Worm (Caenorhabditis elegans) whole organism, late embryonic: ENCODE data around the gene T27C5.12.

ENCODE experiments used
- C08G9.2 ChIP-seq: sonication (generic microtip); optimal IDR thresholded peaks from 2 replicates; lab custom pipeline; 2016; ENCODE audit warnings: mild to moderate bottlenecking, missing genetic modification characterization, moderate library complexity, missing compliant biosample characterization
- C38D4.7 ChIP-seq: fragments of 200-800 bp; sonication (Bioruptor generic); optimal IDR thresholded peaks from 2 replicates; lab custom pipeline; 2018; ENCODE audit warnings: mild to moderate bottlenecking, missing genetic modification characterization, moderate library complexity, missing compliant biosample characterization
- F13H6.1 ChIP-seq: sonication (generic microtip); optimal IDR thresholded peaks from 2 replicates; lab custom pipeline; 2016; ENCODE audit warnings: missing genetic modification characterization, missing compliant biosample characterization
- K02D7.2 ChIP-seq: sonication (generic microtip); optimal IDR thresholded peaks from 2 replicates; lab custom pipeline; 2017; ENCODE audit warnings: mild to moderate bottlenecking, missing genetic modification characterization, missing compliant biosample characterization
- T23F11.4 ChIP-seq: fragments of 200-800 bp; sonication (Bioruptor generic); optimal IDR thresholded peaks from 2 replicates; lab custom pipeline; 2018; ENCODE audit warnings: mild to moderate bottlenecking, missing genetic modification characterization, missing compliant biosample characterization
- Y22D7AL.16 ChIP-seq: sonication (generic microtip); optimal IDR thresholded peaks from 2 replicates; lab custom pipeline; 2016; ENCODE audit warnings: missing genetic modification characterization, missing compliant biosample characterization
- ahr-1 ChIP-seq: sonication (generic microtip); optimal IDR thresholded peaks from 2 replicates; lab custom pipeline; 2016; ENCODE audit warnings: missing genetic modification characterization, missing compliant biosample characterization
- ceh-19 ChIP-seq: fragments of 200-800 bp; sonication (Bioruptor generic); optimal IDR thresholded peaks from 2 replicates; lab custom pipeline; 2018; ENCODE audit warnings: mild to moderate bottlenecking, missing genetic modification characterization, missing compliant biosample characterization
- ceh-2 ChIP-seq: sonication (generic microtip); optimal IDR thresholded peaks from 2 replicates; lab custom pipeline; 2016; ENCODE audit warnings: missing genotype, missing genetic modification characterization, missing compliant biosample characterization
- ceh-22 ChIP-seq: sonication (generic microtip); optimal IDR thresholded peaks from 2 replicates; lab custom pipeline; 2017; ENCODE audit warnings: missing biosample characterization, missing genetic modification characterization
- ceh-30 ChIP-seq: fragments of 150-350 bp; optimal IDR thresholded peaks from 2 replicates; lab custom pipeline; 2014; ENCODE audit warnings: missing biosample characterization, missing genetic modification characterization
- ceh-31 ChIP-seq: sonication (generic microtip); optimal IDR thresholded peaks from 2 replicates; lab custom pipeline; 2016; ENCODE audit warnings: missing genetic modification characterization, missing compliant biosample characterization
- ceh-34 ChIP-seq: sonication (generic microtip); optimal IDR thresholded peaks from 2 replicates; lab custom pipeline; 2016; ENCODE audit warnings: mild to moderate bottlenecking, missing genetic modification characterization, missing compliant biosample characterization
- ceh-45 ChIP-seq: fragments of 200-800 bp; sonication (Bioruptor generic); IDR thresholded peaks from 2 replicates; pipeline ENCODE4 v1.3.6; 2022; ENCODE audit warnings: missing genetic modification reagents, missing genetic modification characterization, missing compliant biosample characterization
- ceh-48 ChIP-seq: sonication (generic microtip); optimal IDR thresholded peaks from 2 replicates; lab custom pipeline; 2016; ENCODE audit warnings: missing genetic modification characterization, inconsistent platforms, missing compliant biosample characterization
- ceh-6 ChIP-seq: fragments of 200-800 bp; sonication (Bioruptor generic); optimal IDR thresholded peaks from 2 replicates; lab custom pipeline; 2018; ENCODE audit warnings: mild to moderate bottlenecking, missing genetic modification characterization, missing compliant biosample characterization
- ceh-9 ChIP-seq: sonication (generic microtip); optimal IDR thresholded peaks from 2 replicates; lab custom pipeline; 2016; ENCODE audit warnings: mild to moderate bottlenecking, missing genetic modification characterization, inconsistent platforms, missing compliant biosample characterization
- eyg-1 ChIP-seq: sonication (generic microtip); optimal IDR thresholded peaks from 2 replicates; lab custom pipeline; 2016; ENCODE audit warnings: missing genotype, missing genetic modification characterization, missing compliant biosample characterization
- fax-1 ChIP-seq: sonication (generic microtip); optimal IDR thresholded peaks from 2 replicates; lab custom pipeline; 2016; ENCODE audit warnings: missing genotype, missing genetic modification characterization, missing compliant biosample characterization
- gmeb-2 ChIP-seq: sonication (generic microtip); optimal IDR thresholded peaks from 2 replicates; lab custom pipeline; 2016; ENCODE audit warnings: missing genetic modification characterization, inconsistent platforms, missing compliant biosample characterization
- hlh-13 ChIP-seq: fragments of 200-800 bp; sonication (Bioruptor generic); optimal IDR thresholded peaks from 2 replicates; lab custom pipeline; 2018; ENCODE audit warnings: mild to moderate bottlenecking, missing genetic modification characterization, missing compliant biosample characterization
- hlh-15 ChIP-seq: sonication (generic microtip); optimal IDR thresholded peaks from 2 replicates; lab custom pipeline; 2016; ENCODE audit warnings: missing genetic modification characterization, missing compliant biosample characterization
- hlh-6 ChIP-seq: sonication (generic microtip); optimal IDR thresholded peaks from 2 replicates; lab custom pipeline; 2016; ENCODE audit warnings: missing genotype, missing genetic modification characterization, missing compliant biosample characterization
- hlh-8 ChIP-seq: sonication (generic microtip); optimal IDR thresholded peaks from 2 replicates; lab custom pipeline; 2016; ENCODE audit warnings: missing genotype, missing genetic modification characterization, missing compliant biosample characterization
- lim-6 ChIP-seq: sonication (generic microtip); optimal IDR thresholded peaks from 2 replicates; lab custom pipeline; 2016; ENCODE audit warnings: missing genetic modification characterization, missing compliant biosample characterization
- lin-11 ChIP-seq: fragments of 200-800 bp; sonication (Bioruptor generic); optimal IDR thresholded peaks from 2 replicates; lab custom pipeline; 2018; ENCODE audit warnings: mild to moderate bottlenecking, missing genetic modification characterization, missing compliant biosample characterization
- nfya-1 ChIP-seq: sonication (generic microtip); optimal IDR thresholded peaks from 2 replicates; lab custom pipeline; 2017; ENCODE audit warnings: missing genetic modification characterization, mild to moderate bottlenecking, missing compliant biosample characterization, antibody characterized with exemption, moderate library complexity
- nhr-11 ChIP-seq: fragments of 150-350 bp; optimal IDR thresholded peaks from 2 replicates; lab custom pipeline; 2014; ENCODE audit warnings: missing biosample characterization, missing genetic modification characterization
- odd-2 ChIP-seq: sonication (generic microtip); optimal IDR thresholded peaks from 2 replicates; lab custom pipeline; 2017; ENCODE audit warnings: antibody characterized with exemption, mild to moderate bottlenecking, missing genetic modification characterization, missing compliant biosample characterization
- pag-3 ChIP-seq: sonication (generic microtip); optimal IDR thresholded peaks from 2 replicates; lab custom pipeline; 2016; ENCODE audit warnings: missing compliant biosample characterization, missing genetic modification characterization, borderline replicate concordance
- pros-1 ChIP-seq: fragments of 150-350 bp; optimal IDR thresholded peaks from 2 replicates; lab custom pipeline; 2014; ENCODE audit warnings: missing biosample characterization, missing genetic modification reagents, missing genetic modification characterization
- ref-2 ChIP-seq: sonication (generic microtip); optimal IDR thresholded peaks from 2 replicates; lab custom pipeline; 2016; ENCODE audit warnings: missing genetic modification characterization, missing compliant biosample characterization
- sdc-2 ChIP-seq: sonication (generic microtip); optimal IDR thresholded peaks from 2 replicates; lab custom pipeline; 2016; ENCODE audit warnings: missing genotype, missing genetic modification characterization, missing compliant biosample characterization
- tbx-7 ChIP-seq: sonication (generic microtip); optimal IDR thresholded peaks from 2 replicates; lab custom pipeline; 2016; ENCODE audit warnings: missing genotype, missing genetic modification characterization, missing compliant biosample characterization
- unc-55 ChIP-seq: sonication (generic microtip); optimal IDR thresholded peaks from 2 replicates; lab custom pipeline; 2017; ENCODE audit warnings: missing biosample characterization, missing genetic modification reagents, missing genetic modification characterization
- unc-86 ChIP-seq: sonication (generic microtip); optimal IDR thresholded peaks from 2 replicates; lab custom pipeline; 2016; ENCODE audit warnings: missing genetic modification characterization, missing compliant biosample characterization
- ztf-16 ChIP-seq: sonication (generic microtip); optimal IDR thresholded peaks from 2 replicates; lab custom pipeline; 2017; ENCODE audit warnings: missing genetic modification characterization, missing compliant biosample characterization

Gene T27C5.12

DNA sequence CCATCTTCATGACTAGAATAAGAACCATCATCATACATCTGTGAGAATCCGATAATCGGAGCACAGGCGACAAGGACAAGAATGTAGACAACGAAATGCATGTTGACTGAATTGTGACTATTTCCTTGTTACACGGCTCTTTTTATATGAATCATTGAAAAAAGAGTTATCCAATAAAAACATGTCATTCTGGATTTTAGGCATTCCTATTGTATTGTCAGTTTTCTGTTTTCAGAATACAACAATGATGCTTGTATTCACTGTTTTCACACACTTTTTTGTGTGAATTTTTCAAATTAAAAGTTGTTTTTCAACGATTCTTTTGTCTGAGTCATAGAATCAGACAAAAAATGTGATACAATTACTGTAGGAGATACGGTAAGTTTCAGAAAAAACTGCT is 21.4 kb downstream of the T27C5.12 start, which contains the start of gene F20E11.18:
TSS of gene F20E11.18 (minus strand) at position 101 of the 400 bp plus-strand sequence.
- TF ChIP-seq ceh-34 (tag; lab: Kevin White, UChicago) (no peak), ceh-45 (GFP tag; lab: Robert Waterston, UW) (no peak), ceh-9 (tag; lab: Kevin White, UChicago) (no peak), nhr-11 (tag; lab: Kevin White, UChicago) (no peak), ceh-19 (GFP tag; lab: Kevin White, UChicago) (no peak), hlh-6 (tag; lab: Kevin White, UChicago) (no peak), ceh-6 (GFP tag; lab: Kevin White, UChicago) (no peak), sdc-2 (tag; lab: Kevin White, UChicago) (no peak), odd-2 (tag; lab: Kevin White, UChicago) (no peak), eyg-1 (tag; lab: Kevin White, UChicago) (no peak), K02D7.2 (tag; lab: Kevin White, UChicago) (no peak), gmeb-2 (tag; lab: Kevin White, UChicago) (no peak), Y22D7AL.16 (tag; lab: Kevin White, UChicago) (no peak), ahr-1 (tag; lab: Kevin White, UChicago) (no peak), F13H6.1 (tag; lab: Kevin White, UChicago) (no peak), unc-86 (no peak), pag-3 (tag; lab: Kevin White, UChicago) (no peak), ceh-2 (no peak), hlh-8 (tag; lab: Kevin White, UChicago) (no peak)

DNA sequence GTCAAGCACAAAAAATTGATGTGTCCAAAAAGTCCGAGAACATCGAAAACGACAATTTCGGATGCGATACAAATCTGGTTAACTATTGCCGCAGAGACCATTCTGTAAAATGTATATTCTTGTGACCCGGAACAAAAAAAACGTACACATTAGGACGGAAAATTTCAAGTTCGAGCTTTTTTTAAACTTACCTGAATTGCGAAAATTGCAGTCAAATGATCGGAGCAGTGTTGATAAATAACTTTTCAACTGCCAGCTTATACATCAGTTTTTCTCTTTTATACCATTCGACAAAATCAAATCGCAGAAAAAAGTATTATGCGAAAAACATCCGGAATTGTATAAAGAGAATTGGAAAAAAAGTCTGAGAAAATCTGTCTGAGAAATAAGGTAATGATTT is 23.3 kb downstream of the T27C5.12 start, which contains the start of gene srsx-2:
TSS of gene srsx-2 (minus strand) at position 101 of the 400 bp plus-strand sequence.
- TF ChIP-seq nfya-1 (tag; lab: Kevin White, UChicago): no peak
- no peak for TF ChIP-seq hlh-15
- TF ChIP-seq gmeb-2 (tag; lab: Kevin White, UChicago): no peak
- no peak for TF ChIP-seq K02D7.2 (tag; lab: Kevin White, UChicago)
- no peak for TF ChIP-seq ceh-22 (tag; lab: Kevin White, UChicago)
- no peak for TF ChIP-seq lim-6 (tag; lab: Kevin White, UChicago)
- no peak for TF ChIP-seq ceh-2
- TF ChIP-seq eyg-1 (tag; lab: Kevin White, UChicago): no peak
- TF ChIP-seq unc-55 (GFP tag; lab: Kevin White, UChicago): no peak
- TF ChIP-seq sdc-2 (tag; lab: Kevin White, UChicago): no peak
- TF ChIP-seq hlh-13 (GFP tag; lab: Kevin White, UChicago): no peak
- no peak for TF ChIP-seq F13H6.1 (tag; lab: Kevin White, UChicago)
- TF ChIP-seq C08G9.2: no peak
- no peak for TF ChIP-seq T23F11.4 (GFP tag; lab: Kevin White, UChicago)

DNA sequence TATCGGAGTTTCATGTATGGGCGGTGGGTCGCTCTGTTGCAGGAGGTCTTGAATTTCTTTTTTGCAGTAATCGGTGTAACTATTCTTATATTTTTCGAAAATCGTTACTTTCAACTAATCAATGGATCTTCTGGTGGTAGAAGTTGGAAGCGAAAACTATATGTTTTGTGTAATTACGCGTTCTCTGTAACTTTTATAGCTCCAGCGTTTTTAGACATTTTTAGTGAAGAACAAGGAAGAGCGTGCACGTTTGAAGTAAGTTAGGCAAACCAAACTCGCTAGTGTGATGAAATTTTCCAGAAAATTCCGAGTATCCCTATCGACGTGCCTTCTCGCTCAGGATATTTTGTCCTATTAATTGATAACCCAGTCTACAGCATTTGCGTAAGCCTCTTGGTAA is 24.4 kb downstream of the T27C5.12 start, which contains the start of gene srh-154:
TSS of gene srh-154 (plus strand) at position 301 of the 400 bp plus-strand sequence.
- no peak for TF ChIP-seq K02D7.2 (tag; lab: Kevin White, UChicago)
- TF ChIP-seq, all 69 proteins: peak for 0

DNA sequence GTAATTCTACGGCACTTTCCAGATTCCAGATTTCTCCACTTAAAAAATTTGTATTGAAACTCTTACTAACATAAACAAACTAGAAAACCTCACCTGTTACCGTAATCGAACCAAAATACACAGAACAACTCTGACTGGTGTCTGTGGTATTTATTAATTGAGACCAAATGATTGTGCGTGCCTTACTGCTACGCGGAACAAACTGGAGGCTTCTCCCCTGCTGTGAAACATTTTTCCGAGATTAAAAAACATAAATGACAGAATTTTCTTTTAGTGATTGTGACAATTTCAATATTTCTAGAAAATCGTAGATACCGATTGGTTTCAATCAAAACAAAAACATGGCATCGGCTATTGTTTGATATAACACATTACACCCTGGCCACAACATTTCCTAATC is 34.8 kb downstream of the T27C5.12 start:
- TF ChIP-seq ceh-6 (GFP tag; lab: Kevin White, UChicago): no peak
- no peak for TF ChIP-seq nfya-1 (tag; lab: Kevin White, UChicago)
- TF ChIP-seq hlh-8 (tag; lab: Kevin White, UChicago): no peak
- TF ChIP-seq fax-1 (tag; lab: Kevin White, UChicago): no peak
- no peak for TF ChIP-seq nhr-11 (tag; lab: Kevin White, UChicago)
- no peak for TF ChIP-seq hlh-13 (GFP tag; lab: Kevin White, UChicago)
- TF ChIP-seq ztf-16 (tag; lab: Kevin White, UChicago): no peak
- no peak for TF ChIP-seq tbx-7 (tag; lab: Kevin White, UChicago)
- TF ChIP-seq lin-11 (tag; lab: Kevin White, UChicago): no peak
- no peak for TF ChIP-seq ceh-30 (tag; lab: Kevin White, UChicago)
- TF ChIP-seq ref-2 (tag; lab: Kevin White, UChicago): no peak
- no peak for TF ChIP-seq eyg-1 (tag; lab: Kevin White, UChicago)
- TF ChIP-seq C38D4.7 (GFP tag; lab: Kevin White, UChicago): no peak
- no peak for TF ChIP-seq ceh-48 (tag; lab: Kevin White, UChicago)
- no peak for TF ChIP-seq ceh-31 (tag; lab: Kevin White, UChicago)
- no peak for TF ChIP-seq pros-1 (tag; lab: Kevin White, UChicago)
- TF ChIP-seq ceh-19 (GFP tag; lab: Kevin White, UChicago): no peak
- no peak for TF ChIP-seq gmeb-2 (tag; lab: Kevin White, UChicago)
